Worm (Caenorhabditis elegans): ENCODE measurements around the gene C45B2.6.

DNA sequence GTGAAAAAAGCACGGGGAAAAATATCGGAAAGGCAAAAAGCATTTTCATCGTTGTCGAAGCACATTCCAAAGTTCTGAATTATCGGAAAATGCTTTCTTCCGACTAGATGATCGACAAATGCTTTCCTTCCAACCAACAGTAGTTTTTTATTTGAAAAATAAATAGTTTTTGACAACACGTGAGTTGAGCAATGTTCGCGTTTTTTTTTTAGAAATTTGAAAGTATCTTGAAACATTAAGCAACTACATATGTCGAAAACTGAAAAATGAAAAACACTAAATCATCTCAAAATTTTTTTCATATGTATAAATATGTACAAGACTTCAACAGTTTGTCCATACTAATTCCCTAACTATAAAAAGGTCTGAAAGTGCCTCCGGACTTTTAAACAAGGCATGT, 13.1 kb upstream of the C45B2.6 start, which contains the start of gene hsp-25:
- no peak for TF ChIP-seq ceh-82 (tag; optimal IDR thresholded peaks at IDR 0.05)
- no peak for TF ChIP-seq nhr-77 (tag; optimal IDR thresholded peaks at IDR 0.05)
- no peak for TF ChIP-seq skn-1 (tag; optimal IDR thresholded peaks at IDR 0.05)
- TF ChIP-seq zag-1 (tag; optimal IDR thresholded peaks at IDR 0.05) = no peak
- TF ChIP-seq ama-1 (optimal IDR thresholded peaks at IDR 0.05) = no peak
- no peak for TF ChIP-seq ztf-11 (tag; optimal IDR thresholded peaks at IDR 0.05)
- TF ChIP-seq nhr-28 (tag; optimal IDR thresholded peaks at IDR 0.05) = no peak
- no peak for TF ChIP-seq ceh-9 (tag; optimal IDR thresholded peaks at IDR 0.05)
- TF ChIP-seq ZK546.5 (tag; optimal IDR thresholded peaks at IDR 0.05) = no peak
- no peak for TF ChIP-seq jun-1 (tag; optimal IDR thresholded peaks at IDR 0.05)
- no peak for TF ChIP-seq ceh-28 (tag; optimal IDR thresholded peaks at IDR 0.05)
- TF ChIP-seq fkh-10 (GFP tag; optimal IDR thresholded peaks at IDR 0.05) = no peak
- TF ChIP-seq unc-39 (tag; optimal IDR thresholded peaks at IDR 0.05) = no peak
- no peak for TF ChIP-seq unc-62 (GFP tag; optimal IDR thresholded peaks at IDR 0.05)

Data from whole organism, L3 larva.